Worm (Caenorhabditis elegans) whole organism, young adult: ENCODE results near the gene cpin-1.

Experiments
- B0019.2 ChIP-seq: fragments of 200-800 bp; sonication (Bioruptor generic); conservative IDR thresholded peaks from 2 replicates; pipeline ENCODE4 v1.3.6; 2022; ENCODE audit warnings: missing genetic modification reagents, missing genetic modification characterization, missing compliant biosample characterization
- B0035.1 ChIP-seq: sonication (generic microtip); optimal IDR thresholded peaks from 2 replicates; lab custom pipeline; 2016; ENCODE audit warnings: missing genetic modification characterization, mild to moderate bottlenecking, missing compliant biosample characterization, missing genotype, missing genetic modification reagents
- B0261.1 ChIP-seq: sonication (generic microtip); optimal IDR thresholded peaks from 2 replicates; lab custom pipeline; 2016; ENCODE audit warnings: mild to moderate bottlenecking, missing genetic modification characterization, moderate library complexity, missing compliant biosample characterization
- C17E4.6 ChIP-seq: fragments of 200-800 bp; sonication (Bioruptor generic); IDR thresholded peaks from 2 replicates; pipeline ENCODE4 v1.3.6; 2022; ENCODE audit warnings: missing genetic modification reagents, missing genetic modification characterization, missing compliant biosample characterization
- F37B4.10 ChIP-seq: fragments of 200-800 bp; sonication (Bioruptor generic); IDR thresholded peaks from 2 replicates; pipeline ENCODE4 v1.3.6; 2022; ENCODE audit warnings: missing genetic modification characterization, missing compliant biosample characterization
- F55B11.4 ChIP-seq: sonication (generic microtip); optimal IDR thresholded peaks from 2 replicates; lab custom pipeline; 2016; ENCODE audit warnings: missing compliant biosample characterization, missing genetic modification characterization, borderline replicate concordance; ENCODE audit not compliant: insufficient read depth
- K12H6.12 ChIP-seq: fragments of 200-800 bp; sonication (Bioruptor generic); optimal IDR thresholded peaks from 2 replicates; lab custom pipeline; 2018; ENCODE audit warnings: mild to moderate bottlenecking, missing genetic modification characterization, missing compliant biosample characterization
- T26A5.8 ChIP-seq: sonication (generic microtip); optimal IDR thresholded peaks from 2 replicates; lab custom pipeline; 2016; ENCODE audit warnings: missing genetic modification characterization, missing compliant biosample characterization
- Y56A3A.18 ChIP-seq: fragments of 200-800 bp; sonication (Bioruptor generic); IDR thresholded peaks from 2 replicates; pipeline ENCODE4 v1.3.6; 2022; ENCODE audit warnings: missing genetic modification reagents, missing genetic modification characterization, missing compliant biosample characterization
- Y67H2A.10 ChIP-seq: fragments of 200-800 bp; sonication (Bioruptor generic); conservative IDR thresholded peaks from 2 replicates; pipeline ENCODE4 v1.3.6; 2022; ENCODE audit warnings: missing genetic modification reagents, missing genetic modification characterization, missing compliant biosample characterization
- akir-1 ChIP-seq: fragments of 200-800 bp; sonication (Bioruptor generic); optimal IDR thresholded peaks from 2 replicates; lab custom pipeline; 2018; ENCODE audit warnings: mild to moderate bottlenecking, missing genetic modification characterization, moderate library complexity, missing compliant biosample characterization
- atf-7 ChIP-seq: sonication (generic microtip); optimal IDR thresholded peaks from 2 replicates; lab custom pipeline; 2017; ENCODE audit warnings: mild to moderate bottlenecking, missing genetic modification characterization, missing compliant biosample characterization
- athp-1 ChIP-seq: sonication (generic microtip); optimal IDR thresholded peaks from 2 replicates; lab custom pipeline; 2017; ENCODE audit warnings: mild to moderate bottlenecking, missing genetic modification characterization, missing compliant biosample characterization
- bed-2 ChIP-seq: fragments of 200-800 bp; sonication (Bioruptor generic); IDR thresholded peaks from 2 replicates; pipeline ENCODE4 v1.3.6; 2022; ENCODE audit warnings: missing genetic modification reagents, missing genetic modification characterization, missing compliant biosample characterization
- cebp-2 ChIP-seq: fragments of 200-800 bp; sonication (Bioruptor generic); IDR thresholded peaks from 2 replicates; pipeline ENCODE4 v1.3.6; 2022; ENCODE audit warnings: missing genetic modification characterization, missing compliant biosample characterization
- ceh-79 ChIP-seq: sonication (generic microtip); optimal IDR thresholded peaks from 2 replicates; lab custom pipeline; 2017; ENCODE audit warnings: mild to moderate bottlenecking, missing genetic modification characterization, missing compliant biosample characterization
- ceh-91 ChIP-seq: fragments of 200-800 bp; sonication (Bioruptor generic); IDR thresholded peaks from 2 replicates; pipeline ENCODE4 v1.3.6; 2022; ENCODE audit warnings: missing genetic modification reagents, missing genetic modification characterization, missing compliant biosample characterization
- chd-7 ChIP-seq: sonication (generic microtip); optimal IDR thresholded peaks from 2 replicates; lab custom pipeline; 2016; ENCODE audit warnings: mild to moderate bottlenecking, missing genetic modification characterization, moderate library complexity, missing compliant biosample characterization
- efl-1 ChIP-seq: fragments of 150-350 bp; optimal IDR thresholded peaks from 2 replicates; lab custom pipeline; 2014; ENCODE audit warnings: missing biosample characterization, missing genetic modification reagents, missing genetic modification characterization
- egl-18 ChIP-seq: fragments of 200-800 bp; sonication (Bioruptor generic); IDR thresholded peaks from 2 replicates; pipeline ENCODE4 v1.3.6; 2022; ENCODE audit warnings: missing genetic modification reagents, missing genetic modification characterization, missing compliant biosample characterization
- him-1 ChIP-seq: sonication (generic microtip); optimal IDR thresholded peaks from 2 replicates; lab custom pipeline; 2016; ENCODE audit warnings: missing genotype, missing genetic modification reagents, missing genetic modification characterization, missing compliant biosample characterization
- hlh-26 ChIP-seq: fragments of 200-800 bp; sonication (Bioruptor generic); conservative IDR thresholded peaks from 2 replicates; pipeline ENCODE4 v1.3.6; 2022; ENCODE audit warnings: missing genetic modification reagents, missing genetic modification characterization, missing compliant biosample characterization
- let-526 ChIP-seq: fragments of 200-800 bp; sonication (Bioruptor generic); IDR thresholded peaks from 2 replicates; pipeline ENCODE4 v1.3.6; 2022; ENCODE audit warnings: missing genetic modification reagents, missing genetic modification characterization, missing compliant biosample characterization
- let-607 ChIP-seq, 2 experiments: fragments of 200-800 bp in 1 of 2; sonication (Bioruptor generic) in 1 of 2; sonication (generic microtip) in 1 of 2; optimal IDR thresholded peaks; 2 replicates each; lab custom pipeline; 2016 to 2018; ENCODE audit warnings: mild to moderate bottlenecking in 2 of 2, missing compliant biosample characterization in 2 of 2, missing genetic modification characterization in 2 of 2, moderate library complexity in 2 of 2, missing genotype in 1 of 2
- lsl-1 ChIP-seq: fragments of 200-800 bp; sonication (Bioruptor generic); optimal IDR thresholded peaks from 2 replicates; lab custom pipeline; 2018; ENCODE audit warnings: mild to moderate bottlenecking, missing genetic modification characterization, moderate library complexity, missing compliant biosample characterization
- lsy-27 ChIP-seq: sonication (generic microtip); optimal IDR thresholded peaks from 2 replicates; lab custom pipeline; 2017; ENCODE audit warnings: missing genetic modification characterization, mild to moderate bottlenecking, missing compliant biosample characterization, antibody characterized with exemption, missing genotype, borderline replicate concordance; ENCODE audit not compliant: insufficient read depth
- madf-6 ChIP-seq: fragments of 200-800 bp; sonication (Bioruptor generic); IDR thresholded peaks from 2 replicates; pipeline ENCODE4 v1.3.6; 2022; ENCODE audit warnings: missing genetic modification reagents, missing genetic modification characterization, missing compliant biosample characterization
- nhr-27 ChIP-seq: fragments of 200-800 bp; sonication (Bioruptor generic); optimal IDR thresholded peaks from 2 replicates; lab custom pipeline; 2018; ENCODE audit warnings: mild to moderate bottlenecking, missing genetic modification characterization, moderate library complexity, missing compliant biosample characterization
- nhr-90 ChIP-seq: sonication (generic microtip); optimal IDR thresholded peaks from 2 replicates; lab custom pipeline; 2016; ENCODE audit warnings: missing genotype, mild to moderate bottlenecking, missing genetic modification characterization, missing compliant biosample characterization
- pbrm-1 ChIP-seq: fragments of 200-800 bp; sonication (Bioruptor generic); IDR thresholded peaks from 2 replicates; pipeline ENCODE4 v1.3.6; 2022; ENCODE audit warnings: missing genetic modification reagents, missing genetic modification characterization, missing compliant biosample characterization
- rcor-1 ChIP-seq: fragments of 200-800 bp; sonication (Bioruptor generic); IDR thresholded peaks from 2 replicates; pipeline ENCODE4 v1.3.6; 2022; ENCODE audit warnings: missing genetic modification reagents, missing genetic modification characterization, missing compliant biosample characterization
- repo-1 ChIP-seq: sonication (generic microtip); optimal IDR thresholded peaks from 2 replicates; lab custom pipeline; 2017; ENCODE audit warnings: mild to moderate bottlenecking, missing genetic modification characterization, missing compliant biosample characterization
- rpc-1 ChIP-seq, 2 experiments: fragments of 150-350 bp in 1 of 2; sonication (generic microtip) in 1 of 2; optimal IDR thresholded peaks; 2 replicates each; lab custom pipeline; 2014 to 2018; ENCODE audit warnings: missing biosample characterization in 1 of 2, missing genetic modification characterization in 1 of 2, missing genetic modification reagents in 1 of 2, missing genotype in 1 of 2
- sea-2 ChIP-seq: fragments of 200-800 bp; sonication (Bioruptor generic); IDR thresholded peaks from 2 replicates; pipeline ENCODE4 v1.3.6; 2022; ENCODE audit warnings: missing genetic modification characterization, missing compliant biosample characterization
- snpc-1.1 ChIP-seq: sonication (generic microtip); optimal IDR thresholded peaks from 2 replicates; lab custom pipeline; 2017; ENCODE audit warnings: missing genetic modification characterization, mild to moderate bottlenecking, missing compliant biosample characterization, antibody characterized with exemption, moderate library complexity, missing genotype, missing genetic modification reagents; ENCODE audit not compliant: insufficient read depth
- snpc-3.4 ChIP-seq: sonication (generic microtip); optimal IDR thresholded peaks from 2 replicates; lab custom pipeline; 2017; ENCODE audit warnings: missing genetic modification characterization, mild to moderate bottlenecking, missing compliant biosample characterization, antibody characterized with exemption, moderate library complexity, missing genotype, missing genetic modification reagents
- snpc-4 ChIP-seq, 5 experiments: fragments of 150-350 bp in 1 of 5; sonication (generic microtip) in 4 of 5; optimal IDR thresholded peaks; 2 replicates each; lab custom pipeline; 2014 to 2018; ENCODE audit warnings: missing genetic modification characterization in 5 of 5, missing biosample characterization in 3 of 5, antibody characterized with exemption in 2 of 5, mild to moderate bottlenecking in 2 of 5, missing compliant biosample characterization in 2 of 5, missing genotype in 2 of 5, moderate library complexity in 2 of 5, missing genetic modification reagents in 1 of 5
- sptf-2 ChIP-seq: fragments of 200-800 bp; sonication (Bioruptor generic); optimal IDR thresholded peaks from 2 replicates; lab custom pipeline; 2018; ENCODE audit warnings: mild to moderate bottlenecking, missing genetic modification characterization, missing compliant biosample characterization
- tbp1 ChIP-seq: fragments of 200-800 bp; sonication (Bioruptor generic); optimal IDR thresholded peaks from 2 replicates; lab custom pipeline; 2018; ENCODE audit warnings: mild to moderate bottlenecking, missing genetic modification characterization, missing compliant biosample characterization
- tbx-9 ChIP-seq: sonication (generic microtip); optimal IDR thresholded peaks from 2 replicates; lab custom pipeline; 2016; ENCODE audit warnings: borderline replicate concordance, missing genetic modification characterization, inconsistent platforms, missing compliant biosample characterization
- tlf-1 ChIP-seq: fragments of 200-800 bp; sonication (Bioruptor generic); optimal IDR thresholded peaks from 2 replicates; lab custom pipeline; 2018; ENCODE audit warnings: mild to moderate bottlenecking, missing genetic modification characterization, missing compliant biosample characterization
- xnd-1 ChIP-seq: sonication (generic microtip); optimal IDR thresholded peaks from 2 replicates; lab custom pipeline; 2016; ENCODE audit warnings: missing genotype, missing genetic modification reagents, missing genetic modification characterization, missing compliant biosample characterization
- zfh-2 ChIP-seq: fragments of 200-800 bp; sonication (Bioruptor generic); conservative IDR thresholded peaks from 2 replicates; pipeline ENCODE4 v1.3.6; 2022; ENCODE audit warnings: missing genetic modification reagents, missing genetic modification characterization, missing compliant biosample characterization
- ztf-26 ChIP-seq: sonication (generic microtip); optimal IDR thresholded peaks from 2 replicates; lab custom pipeline; 2017; ENCODE audit warnings: missing genetic modification characterization, missing compliant biosample characterization
- ztf-3 ChIP-seq: fragments of 200-800 bp; sonication (Bioruptor generic); optimal IDR thresholded peaks from 2 replicates; lab custom pipeline; 2018; ENCODE audit warnings: mild to moderate bottlenecking, missing genetic modification characterization, missing compliant biosample characterization

The cpin-1 gene

DNA sequence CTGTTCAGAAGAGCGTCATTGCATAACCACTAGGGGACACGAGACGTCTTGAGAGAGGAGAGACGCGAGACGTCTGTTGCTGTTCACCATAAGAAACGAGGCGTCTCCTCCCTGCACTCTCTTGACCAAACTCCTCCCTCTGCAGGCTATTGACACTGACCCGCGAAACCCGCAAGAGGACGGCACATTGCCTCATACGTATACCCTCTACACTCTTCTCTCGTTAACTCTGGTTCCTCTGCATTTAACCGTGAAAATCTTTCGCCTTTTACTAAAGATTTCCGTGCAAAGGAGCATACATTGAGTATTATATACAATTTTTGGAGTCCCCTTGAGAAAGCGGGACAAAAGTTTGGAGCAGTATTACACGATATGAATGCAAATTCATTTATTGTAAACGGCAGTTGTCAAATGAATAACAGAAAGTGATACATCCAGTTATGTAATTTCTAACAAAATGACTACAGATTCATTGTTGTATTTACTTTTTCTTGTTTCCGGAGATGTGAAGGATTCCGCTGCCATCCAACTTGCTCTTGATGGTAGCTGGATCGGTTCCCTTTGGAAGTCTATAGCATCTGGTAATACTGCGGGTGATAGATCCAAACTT lies 6.0 kb upstream of the cpin-1 start (continued):
- TF ChIP-seq pbrm-1 (GFP tag; lab: Robert Waterston, UW) (peak; percentile 95), tbx-9 (tag; lab: Kevin White, UChicago) (no peak), ztf-26 (tag; lab: Kevin White, UChicago) (peak; percentile 63), C17E4.6 (GFP tag; lab: Robert Waterston, UW) (peak; percentile 65), nhr-27 (no peak), akir-1 (GFP tag; lab: Kevin White, UChicago) (no peak), snpc-3.4 (tag; lab: Kevin White, UChicago) (peak; percentile 95), lsl-1 (peak; percentile 74), rcor-1 (peak; percentile 85), ceh-79 (tag; lab: Kevin White, UChicago) (no peak), madf-6 (peak; percentile 79), T26A5.8 (tag; lab: Kevin White, UChicago) (no peak), egl-18 (GFP tag; lab: Robert Waterston, UW) (0 out of 2 replicates have a peak, but pooled peaks have one; percentile 16), lsy-27 (tag; lab: Kevin White, UChicago) (no peak), F37B4.10 (GFP tag; lab: Robert Waterston, UW) (no peak), snpc-1.1 (tag; lab: Kevin White, UChicago) (peak; percentile 97), let-526 (GFP tag; lab: Robert Waterston, UW) (peak; percentile 77), Y67H2A.10 (GFP tag; lab: Robert Waterston, UW) (peak; percentile 77; the same call in 1 of the 2 replicates), bed-2 (GFP tag; lab: Robert Waterston, UW) (0 out of 2 replicates have a peak, but pooled peaks have one; percentile 11), athp-1 (tag; lab: Kevin White, UChicago) (peak; percentile 45), hlh-26 (GFP tag; lab: Robert Waterston, UW) (no peak), B0261.1 (tag; lab: Kevin White, UChicago) (peak; percentile 39), B0019.2 (GFP tag; lab: Robert Waterston, UW) (peak; percentile 56; the same call in 1 of the 2 replicates), chd-7 (tag; lab: Kevin White, UChicago) (peak; percentile 62), nhr-90 (tag; lab: Kevin White, UChicago) (peak; percentile 42), zfh-2 (GFP tag; lab: Robert Waterston, UW) (no peak), rpc-1 (optimal IDR thresholded peaks at IDR 0.05; lab: Kevin White, UChicago) (no peak), rpc-1 (tag; optimal IDR thresholded peaks at IDR 0.05; lab: Kevin White, UChicago) (peak; percentile 22), ztf-3 (peak; percentile 80), tlf-1 (GFP tag; lab: Kevin White, UChicago) (peak; percentile 81), sea-2 (GFP tag; lab: Robert Waterston, UW) (no peak), tbp1 (GFP tag; lab: Kevin White, UChicago) (peak; percentile 81), Y56A3A.18 (0 out of 2 replicates have a peak, but pooled peaks have one; percentile 63), xnd-1 (tag; lab: Kevin White, UChicago) (peak; percentile 32), let-607 (tag; optimal IDR thresholded peaks at IDR 0.05; lab: Kevin White, UChicago) (peak in 1 of 2 experiments; percentile 66), K12H6.12 (tag; lab: Kevin White, UChicago) (peak; percentile 83), ceh-91 (peak; percentile 53), F55B11.4 (tag; lab: Kevin White, UChicago) (no peak), repo-1 (tag; lab: Kevin White, UChicago) (peak; percentile 88), sptf-2 (GFP tag; lab: Kevin White, UChicago) (peak; percentile 61), B0035.1 (peak; percentile 58), efl-1 (peak; percentile 47), him-1 (tag; lab: Kevin White, UChicago) (peak; percentile 81), cebp-2 (GFP tag; lab: Robert Waterston, UW) (0 out of 2 replicates have a peak, but pooled peaks have one; percentile 22), snpc-4 (GFP tag; optimal IDR thresholded peaks at IDR 0.05; lab: Kevin White, UChicago) (peak; percentile 98), snpc-4 (tag; optimal IDR thresholded peaks at IDR 0.05; lab: Kevin White, UChicago) (peak; percentile 99), atf-7 (tag; lab: Kevin White, UChicago) (peak; percentile 86)
